Worm (Caenorhabditis elegans) whole organism, L3 larva: ENCODE data around the gene sre-13.

Experiments
- R02D3.7 ChIP-seq: fragments of 150-350 bp; optimal IDR thresholded peaks from 2 replicates; lab custom pipeline; 2014; ENCODE audit warnings: missing biosample characterization, missing genetic modification characterization
- ZK546.5 ChIP-seq: sonication (generic microtip); optimal IDR thresholded peaks from 2 replicates; lab custom pipeline; 2017; ENCODE audit warnings: missing biosample characterization, missing genetic modification characterization
- ama-1 ChIP-seq: fragments of 150-350 bp; optimal IDR thresholded peaks from 2 replicates; lab custom pipeline; 2018
- daf-12 ChIP-seq: fragments of 150-350 bp; optimal IDR thresholded peaks from 2 replicates; lab custom pipeline; 2014; ENCODE audit warnings: missing biosample characterization, missing genetic modification reagents, missing genetic modification characterization
- elt-3 ChIP-seq, 3 experiments: fragments of 150-350 bp in 1 of 3; sonication (generic microtip) in 2 of 3; optimal IDR thresholded peaks; 2 replicates in 2 of 3; 4 replicates in 1 of 3; lab custom pipeline; 2014 to 2017; ENCODE audit warnings: missing biosample characterization in 3 of 3, missing genetic modification characterization in 3 of 3
- jun-1 ChIP-seq: fragments of 150-350 bp; optimal IDR thresholded peaks from 2 replicates; lab custom pipeline; 2014; ENCODE audit warnings: missing biosample characterization, missing genetic modification reagents, missing genetic modification characterization
- nhr-28 ChIP-seq: fragments of 150-350 bp; optimal IDR thresholded peaks from 2 replicates; lab custom pipeline; 2014; ENCODE audit warnings: missing biosample characterization, missing genetic modification characterization
- pha-4 ChIP-seq: fragments of 150-350 bp; optimal IDR thresholded peaks from 2 replicates; lab custom pipeline; 2014; ENCODE audit warnings: missing biosample characterization, missing genetic modification reagents, missing genetic modification characterization
- skn-1 ChIP-seq: fragments of 150-350 bp; optimal IDR thresholded peaks from 2 replicates; lab custom pipeline; 2014; ENCODE audit warnings: missing biosample characterization, missing genetic modification characterization
- snpc-4 ChIP-seq: fragments of 150-350 bp; optimal IDR thresholded peaks from 2 replicates; lab custom pipeline; 2014; ENCODE audit warnings: missing biosample characterization, missing genetic modification characterization
- zag-1 ChIP-seq: fragments of 150-350 bp; optimal IDR thresholded peaks from 2 replicates; lab custom pipeline; 2014; ENCODE audit warnings: missing biosample characterization, missing genetic modification characterization

- no peak for TF ChIP-seq snpc-4
- TF ChIP-seq elt-3 (tag; optimal IDR thresholded peaks at IDR 0.05; lab: Kevin White, UChicago) = peak in 2 of 3 experiments; percentile 90 to 94
- no peak for TF ChIP-seq nhr-28 (tag; lab: Kevin White, UChicago)
- TF ChIP-seq R02D3.7 (tag; lab: Kevin White, UChicago) = no peak
- no peak for TF ChIP-seq skn-1 (tag; lab: Kevin White, UChicago)
- TF ChIP-seq ama-1 (lab: Kevin White, UChicago) = no peak
- no peak for TF ChIP-seq pha-4 (tag; lab: Kevin White, UChicago)
- no peak for TF ChIP-seq ZK546.5 (tag; lab: Kevin White, UChicago)
- TF ChIP-seq daf-12 = no peak
- no peak for TF ChIP-seq jun-1
- no peak for TF ChIP-seq zag-1 (tag; lab: Kevin White, UChicago)
Measured at ce11 chrII:14597788-14598187, 38.8 kb downstream of the sre-13 start.
